Fruit fly (Drosophila melanogaster) whole organism, embryonic: ENCODE data around the gene foxo.

ENCODE experiments used
- Adf1 ChIP-seq: fragments of 200-800 bp; sonication (Bioruptor generic); IDR thresholded peaks from 2 replicates; pipeline ENCODE4 v1.3.6; 2022; ENCODE audit warnings: missing biosample characterization, missing genetic modification characterization
- Antp ChIP-seq: fragments of 200-800 bp; sonication (Bioruptor generic); optimal IDR thresholded peaks from 3 replicates; lab custom pipeline; 2016; ENCODE audit warnings: missing biosample characterization, missing genetic modification characterization
- B-H2 ChIP-seq: fragments of 200-800 bp; sonication (Bioruptor generic); optimal IDR thresholded peaks from 2 replicates; lab custom pipeline; 2018; ENCODE audit warnings: missing biosample characterization, mild to moderate bottlenecking, missing genetic modification characterization
- C15 ChIP-seq: fragments of 200-800 bp; sonication (Bioruptor generic); IDR thresholded peaks from 3 replicates; pipeline ENCODE4 v1.3.6; 2022; ENCODE audit warnings: missing biosample characterization, missing genetic modification characterization
- CG10959 ChIP-seq: fragments of 200-800 bp; sonication (Bioruptor generic); IDR thresholded peaks from 2 replicates; pipeline ENCODE4 v1.3.6; 2022; ENCODE audit warnings: missing biosample characterization, missing genetic modification characterization
- CG12391 ChIP-seq: fragments of 200-800 bp; sonication (Bioruptor generic); optimal IDR thresholded peaks from 3 replicates; lab custom pipeline; 2018; ENCODE audit warnings: missing biosample characterization, mild to moderate bottlenecking, missing genetic modification characterization, moderate library complexity
- CG13296 ChIP-seq: fragments of 200-800 bp; sonication (Bioruptor generic); optimal IDR thresholded peaks from 3 replicates; lab custom pipeline; 2018; ENCODE audit warnings: missing biosample characterization, mild to moderate bottlenecking, missing genetic modification characterization
- CG13894 ChIP-seq: fragments of 200-800 bp; sonication (Bioruptor generic); optimal IDR thresholded peaks from 3 replicates; lab custom pipeline; 2018; ENCODE audit warnings: missing biosample characterization, mild to moderate bottlenecking, missing genetic modification characterization, moderate library complexity
- CG15011 ChIP-seq: fragments of 200-800 bp; sonication (Bioruptor generic); optimal IDR thresholded peaks from 3 replicates; lab custom pipeline; 2018; ENCODE audit warnings: missing biosample characterization, mild to moderate bottlenecking, missing genetic modification characterization
- CG16779 ChIP-seq: fragments of 200-800 bp; sonication (Bioruptor generic); IDR thresholded peaks from 2 replicates; pipeline ENCODE4 v1.3.6; 2022; ENCODE audit warnings: missing biosample characterization, missing genetic modification characterization
- CG17802 ChIP-seq: fragments of 200-800 bp; sonication (Bioruptor generic); optimal IDR thresholded peaks from 2 replicates; lab custom pipeline; 2018; ENCODE audit warnings: missing biosample characterization, mild to moderate bottlenecking, missing genetic modification characterization, moderate library complexity
- CG2712 ChIP-seq: fragments of 200-800 bp; optimal IDR thresholded peaks from 3 replicates; lab custom pipeline; 2019; ENCODE audit warnings: missing biosample characterization, mild to moderate bottlenecking, missing genetic modification characterization, moderate library complexity
- CG2889 ChIP-seq: fragments of 200-800 bp; sonication (Bioruptor generic); IDR thresholded peaks from 3 replicates; pipeline ENCODE4 v1.3.6; 2022; ENCODE audit warnings: missing biosample characterization, missing genetic modification characterization
- CG34376 ChIP-seq: fragments of 200-800 bp; sonication (Bioruptor generic); optimal IDR thresholded peaks from 2 replicates; lab custom pipeline; 2018; ENCODE audit warnings: missing biosample characterization, mild to moderate bottlenecking, missing genetic modification characterization
- CG3847 ChIP-seq: fragments of 200-800 bp; sonication (Bioruptor generic); IDR thresholded peaks from 2 replicates; pipeline ENCODE4 v1.3.6; 2022; ENCODE audit warnings: missing biosample characterization, missing genetic modification characterization
- CG3995 ChIP-seq: fragments of 200-800 bp; sonication (Bioruptor generic); optimal IDR thresholded peaks from 3 replicates; lab custom pipeline; 2016; ENCODE audit warnings: missing biosample characterization, missing genetic modification characterization
- CG6654 ChIP-seq: fragments of 200-800 bp; sonication (Bioruptor generic); optimal IDR thresholded peaks from 2 replicates; lab custom pipeline; 2017; ENCODE audit warnings: missing biosample characterization, mild to moderate bottlenecking, missing genetic modification characterization
- CG8359 ChIP-seq: fragments of 200-800 bp; sonication (Bioruptor generic); optimal IDR thresholded peaks from 2 replicates; lab custom pipeline; 2017; ENCODE audit warnings: missing biosample characterization, mild to moderate bottlenecking, missing genetic modification characterization, borderline replicate concordance
- Drgx ChIP-seq: fragments of 200-800 bp; sonication (Bioruptor generic); IDR thresholded peaks from 2 replicates; pipeline ENCODE4 v1.3.6; 2022; ENCODE audit warnings: missing biosample characterization, missing genetic modification characterization
- Elba2 ChIP-seq: fragments of 200-800 bp; sonication (Bioruptor generic); optimal IDR thresholded peaks from 3 replicates; lab custom pipeline; 2016; ENCODE audit warnings: missing biosample characterization, missing genetic modification characterization
- Fer1 ChIP-seq: fragments of 200-800 bp; sonication (Bioruptor generic); optimal IDR thresholded peaks from 2 replicates; lab custom pipeline; 2017; ENCODE audit warnings: missing biosample characterization, mild to moderate bottlenecking, missing genetic modification characterization
- HLH4C ChIP-seq: fragments of 200-800 bp; sonication (Bioruptor generic); IDR thresholded peaks from 3 replicates; pipeline ENCODE4 v1.3.6; 2022; ENCODE audit warnings: missing biosample characterization, missing genetic modification characterization; ENCODE audit not compliant: partially characterized antibody
- MESR4 ChIP-seq: fragments of 200-800 bp; sonication (Bioruptor generic); optimal IDR thresholded peaks from 2 replicates; lab custom pipeline; 2018; ENCODE audit warnings: missing biosample characterization, mild to moderate bottlenecking, missing genetic modification characterization, moderate library complexity
- Six4 ChIP-seq: fragments of 200-800 bp; sonication (Bioruptor generic); optimal IDR thresholded peaks from 2 replicates; lab custom pipeline; 2016; ENCODE audit warnings: missing biosample characterization, missing genetic modification characterization
- Sox100B ChIP-seq: fragments of 200-800 bp; sonication (Bioruptor generic); optimal IDR thresholded peaks from 3 replicates; lab custom pipeline; 2018; ENCODE audit warnings: missing biosample characterization, mild to moderate bottlenecking, missing genetic modification characterization
- Ssrp ChIP-seq: fragments of 200-800 bp; sonication (Bioruptor generic); optimal IDR thresholded peaks from 2 replicates; lab custom pipeline; 2018; ENCODE audit warnings: missing biosample characterization, mild to moderate bottlenecking, missing genetic modification characterization, moderate library complexity
- Tbp ChIP-seq: fragments of >200 bp; optimal IDR thresholded peaks from 2 replicates; lab custom pipeline; 2018; ENCODE audit warnings: missing biosample characterization, missing genetic modification characterization
- chm ChIP-seq: fragments of 200-800 bp; sonication (Bioruptor generic); IDR thresholded peaks from 2 replicates; pipeline ENCODE4 v1.3.6; 2022; ENCODE audit warnings: missing biosample characterization, missing genetic modification characterization
- crc ChIP-seq: fragments of 200-800 bp; sonication (Bioruptor generic); optimal IDR thresholded peaks from 2 replicates; lab custom pipeline; 2016; ENCODE audit warnings: missing biosample characterization, missing genetic modification characterization
- ems ChIP-seq: fragments of 200-800 bp; sonication (Bioruptor generic); optimal IDR thresholded peaks from 3 replicates; lab custom pipeline; 2016; ENCODE audit warnings: missing biosample characterization, missing genetic modification characterization
- en ChIP-seq: fragments of 200-800 bp; sonication (Bioruptor generic); optimal IDR thresholded peaks from 2 replicates; lab custom pipeline; 2016; ENCODE audit warnings: missing biosample characterization, missing genetic modification characterization
- eyg ChIP-seq: fragments of 200-800 bp; sonication (Bioruptor generic); optimal IDR thresholded peaks from 3 replicates; lab custom pipeline; 2016; ENCODE audit warnings: missing biosample characterization, missing genetic modification characterization
- gcm ChIP-seq: fragments of 200-800 bp; sonication (Bioruptor generic); optimal IDR thresholded peaks from 2 replicates; lab custom pipeline; 2019; ENCODE audit warnings: missing biosample characterization, mild to moderate bottlenecking, missing genetic modification characterization, moderate library complexity
- grau ChIP-seq: fragments of 200-800 bp; optimal IDR thresholded peaks from 3 replicates; lab custom pipeline; 2019; ENCODE audit warnings: missing biosample characterization, mild to moderate bottlenecking, missing genetic modification characterization, moderate library complexity
- gro ChIP-seq: fragments of 200-800 bp; sonication (Bioruptor generic); optimal IDR thresholded peaks from 2 replicates; lab custom pipeline; 2016; ENCODE audit warnings: missing biosample characterization, missing genetic modification characterization
- kah ChIP-seq: fragments of 200-800 bp; sonication (Bioruptor generic); optimal IDR thresholded peaks from 2 replicates; lab custom pipeline; 2018; ENCODE audit warnings: missing biosample characterization, mild to moderate bottlenecking, missing genetic modification characterization
- knrl ChIP-seq: fragments of 200-800 bp; sonication (Bioruptor generic); IDR thresholded peaks from 3 replicates; pipeline ENCODE4 v1.3.6; 2022; ENCODE audit warnings: missing biosample characterization, missing genetic modification characterization; ENCODE audit not compliant: partially characterized antibody
- p53 ChIP-seq: fragments of 200-800 bp; sonication (Bioruptor generic); optimal IDR thresholded peaks from 2 replicates; lab custom pipeline; 2016; ENCODE audit warnings: missing biosample characterization, missing genetic modification characterization
- run ChIP-seq: fragments of 200-800 bp; sonication (Bioruptor generic); optimal IDR thresholded peaks from 3 replicates; lab custom pipeline; 2018; ENCODE audit warnings: missing biosample characterization, mild to moderate bottlenecking, missing genetic modification characterization
- sd ChIP-seq: fragments of 200-800 bp; sonication (Bioruptor generic); optimal IDR thresholded peaks from 3 replicates; lab custom pipeline; 2018; ENCODE audit warnings: missing biosample characterization, mild to moderate bottlenecking, missing genetic modification characterization, moderate library complexity
- wor ChIP-seq: fragments of 200-800 bp; sonication (Bioruptor generic); IDR thresholded peaks from 2 replicates; pipeline ENCODE4 v1.3.6; 2022; ENCODE audit warnings: missing biosample characterization, missing genetic modification characterization

The foxo gene

DNA sequence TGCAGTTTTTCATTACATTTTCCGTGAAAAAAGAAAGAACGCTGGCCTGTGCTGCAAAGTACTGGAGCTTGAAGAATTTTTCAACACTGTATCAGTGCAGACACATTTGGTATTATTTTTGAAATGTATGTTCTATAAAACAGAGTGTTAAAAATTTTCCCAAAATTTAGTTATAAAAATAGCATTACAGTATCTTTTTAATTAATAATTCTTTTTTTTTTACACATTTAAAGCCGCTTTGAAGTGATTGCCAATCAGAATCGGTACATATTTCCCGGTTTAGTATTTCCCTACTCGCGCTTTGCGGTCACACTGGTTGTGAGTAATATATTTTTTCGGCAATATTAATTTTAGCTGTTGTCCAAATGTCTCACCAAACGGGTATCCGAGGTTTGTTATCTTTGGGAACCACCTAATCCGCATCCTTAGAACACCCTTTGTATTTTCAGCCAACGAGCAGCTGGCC lies 65.6 kb downstream of the foxo start, which contains the start of the genes Abi and twf (continued):
- TF ChIP-seq Fer1 (GFP tag; lab: Kevin White, UChicago) = peak; percentile 58
- TF ChIP-seq CG13894 (tag; lab: Kevin White, UChicago) = peak; percentile 54
- no peak for TF ChIP-seq CG10959
- TF ChIP-seq p53 (GFP tag; lab: Kevin White, UChicago) = no peak
- no peak for TF ChIP-seq knrl (GFP tag; lab: Robert Waterston, UW)
- peak; percentile 17 for TF ChIP-seq en (GFP tag; lab: Kevin White, UChicago)
- 0 out of 2 replicates have a peak, but pooled peaks have one; percentile 22 for TF ChIP-seq CG16779 (GFP tag; lab: Robert Waterston, UW)
- TF ChIP-seq kah (GFP tag; lab: Kevin White, UChicago) = no peak
- peak; percentile 99 for TF ChIP-seq Elba2
- TF ChIP-seq MESR4 (GFP tag; lab: Kevin White, UChicago) = peak; percentile 24
- no peak for TF ChIP-seq CG2889 (GFP tag; lab: Robert Waterston, UW)
- peak; percentile 87 for TF ChIP-seq CG12391 (tag; lab: Kevin White, UChicago)
- TF ChIP-seq ems (GFP tag; lab: Kevin White, UChicago) = peak; percentile 58
- TF ChIP-seq CG8359 (GFP tag; lab: Kevin White, UChicago) = no peak
- TF ChIP-seq run (tag; lab: Kevin White, UChicago) = no peak
- TF ChIP-seq CG15011 (GFP tag; lab: Kevin White, UChicago) = no peak
- peak; percentile 74 for TF ChIP-seq CG2712 (tag; lab: Kevin White, UChicago)
- TF ChIP-seq Adf1 (GFP tag; lab: Robert Waterston, UW) = peak; percentile 78
- TF ChIP-seq CG6654 (GFP tag; lab: Kevin White, UChicago) = no peak
- TF ChIP-seq Sox100B (GFP tag; lab: Kevin White, UChicago) = peak; percentile 53
- no peak for TF ChIP-seq crc (GFP tag; lab: Kevin White, UChicago)
- peak; percentile 42 for TF ChIP-seq sd (tag; lab: Kevin White, UChicago)
- no peak for TF ChIP-seq Antp
- TF ChIP-seq Six4 (GFP tag; lab: Kevin White, UChicago) = peak; percentile 68
- TF ChIP-seq chm = no peak
- peak; percentile 56 for TF ChIP-seq Ssrp (tag; lab: Kevin White, UChicago)
- peak; percentile 23 for TF ChIP-seq CG13296
- TF ChIP-seq CG3995 = peak; percentile 61
- TF ChIP-seq gro (GFP tag; lab: Kevin White, UChicago) = peak; percentile 42
- no peak for TF ChIP-seq wor
- peak; percentile 72 for TF ChIP-seq B-H2 (GFP tag; lab: Kevin White, UChicago)
- TF ChIP-seq CG3847 (GFP tag; lab: Robert Waterston, UW) = peak; percentile 79
- peak; percentile 47 for TF ChIP-seq gcm
- TF ChIP-seq C15 (GFP tag; lab: Robert Waterston, UW) = no peak
- no peak for TF ChIP-seq Tbp
- TF ChIP-seq CG17802 (tag; lab: Kevin White, UChicago) = peak; percentile 11
- no peak for TF ChIP-seq eyg
- peak; percentile 56 for TF ChIP-seq CG34376 (GFP tag; lab: Kevin White, UChicago)
- peak; percentile 57 for TF ChIP-seq grau (tag; lab: Kevin White, UChicago)
- TF ChIP-seq Drgx (GFP tag; lab: Robert Waterston, UW) = 0 out of 2 replicates have a peak, but pooled peaks have one; percentile 19
- TF ChIP-seq HLH4C (GFP tag; lab: Robert Waterston, UW) = no peak
